Fruit fly (Drosophila melanogaster) whole organism, embryonic: ENCODE measurements around the gene Or30a.

Experiments
- Abd-B ChIP-seq: fragments of 200-800 bp; sonication (Bioruptor generic); optimal IDR thresholded peaks from 2 replicates; lab custom pipeline; 2018; ENCODE audit warnings: missing biosample characterization, mild to moderate bottlenecking, missing genetic modification characterization, moderate library complexity
- C15 ChIP-seq: fragments of 200-800 bp; sonication (Bioruptor generic); IDR thresholded peaks from 3 replicates; pipeline ENCODE4 v1.3.6; 2022; ENCODE audit warnings: missing biosample characterization, missing genetic modification characterization
- CG10274 ChIP-seq: fragments of 200-800 bp; sonication (Bioruptor generic); optimal IDR thresholded peaks from 3 replicates; lab custom pipeline; 2017; ENCODE audit warnings: missing biosample characterization, mild to moderate bottlenecking, missing genetic modification characterization
- CG12769 ChIP-seq: fragments of 200-800 bp; sonication (Bioruptor generic); optimal IDR thresholded peaks from 2 replicates; lab custom pipeline; 2019; ENCODE audit warnings: missing biosample characterization, mild to moderate bottlenecking, missing genetic modification characterization, moderate library complexity
- CG15011 ChIP-seq: fragments of 200-800 bp; sonication (Bioruptor generic); optimal IDR thresholded peaks from 3 replicates; lab custom pipeline; 2018; ENCODE audit warnings: missing biosample characterization, mild to moderate bottlenecking, missing genetic modification characterization
- CG18011 ChIP-seq: fragments of 200-800 bp; sonication (Bioruptor generic); optimal IDR thresholded peaks from 2 replicates; lab custom pipeline; 2017; ENCODE audit warnings: missing biosample characterization, missing genetic modification characterization, mild to moderate bottlenecking, moderate library complexity, missing genotype
- CG1832 ChIP-seq: fragments of 200-800 bp; sonication (Bioruptor generic); optimal IDR thresholded peaks from 2 replicates; lab custom pipeline; 2017; ENCODE audit warnings: missing biosample characterization, mild to moderate bottlenecking, missing genetic modification characterization, inconsistent platforms
- CG30431 ChIP-seq: fragments of 200-800 bp; sonication (Bioruptor generic); optimal IDR thresholded peaks from 2 replicates; lab custom pipeline; 2017; ENCODE audit warnings: missing biosample characterization, missing genetic modification characterization
- CG31224 ChIP-seq: fragments of 200-800 bp; sonication (Bioruptor generic); IDR thresholded peaks from 2 replicates; pipeline ENCODE4 v1.3.6; 2022; ENCODE audit warnings: missing biosample characterization, missing genetic modification characterization
- CG32532 ChIP-seq: fragments of 200-800 bp; sonication (Bioruptor generic); IDR thresholded peaks from 2 replicates; pipeline ENCODE4 v1.3.6; 2022; ENCODE audit warnings: missing biosample characterization, missing genetic modification characterization
- CG3281 ChIP-seq: fragments of 200-800 bp; sonication (Bioruptor generic); optimal IDR thresholded peaks from 3 replicates; lab custom pipeline; 2017; ENCODE audit warnings: missing biosample characterization, mild to moderate bottlenecking, missing genetic modification characterization
- CG3847 ChIP-seq: fragments of 200-800 bp; sonication (Bioruptor generic); IDR thresholded peaks from 2 replicates; pipeline ENCODE4 v1.3.6; 2022; ENCODE audit warnings: missing biosample characterization, missing genetic modification characterization
- CG4328 ChIP-seq: fragments of 200-800 bp; sonication (Bioruptor generic); optimal IDR thresholded peaks from 3 replicates; lab custom pipeline; 2017; ENCODE audit warnings: missing biosample characterization, missing genetic modification reagents, missing genetic modification characterization
- CG9817 ChIP-seq: fragments of 200-800 bp; sonication (Bioruptor generic); optimal IDR thresholded peaks from 2 replicates; lab custom pipeline; 2018; ENCODE audit warnings: missing biosample characterization, mild to moderate bottlenecking, missing genetic modification characterization, moderate library complexity
- Dbx ChIP-seq: fragments of 200-800 bp; sonication (Bioruptor generic); IDR thresholded peaks from 3 replicates; pipeline ENCODE4 v1.3.6; 2022; ENCODE audit warnings: missing biosample characterization, missing genetic modification characterization
- Eip74EF ChIP-seq, 2 experiments: fragments of 200-800 bp in 1 of 2; fragments of >200 bp in 1 of 2; sonication (Bioruptor generic) in 1 of 2; optimal IDR thresholded peaks; 2 replicates each; lab custom pipeline; 2017 to 2019; ENCODE audit warnings: missing biosample characterization in 2 of 2, missing genetic modification characterization in 2 of 2, mild to moderate bottlenecking in 1 of 2, moderate library complexity in 1 of 2
- H2.0 ChIP-seq: fragments of 200-800 bp; sonication (Bioruptor generic); IDR thresholded peaks from 2 replicates; pipeline ENCODE4 v1.3.6; 2022; ENCODE audit warnings: missing biosample characterization, missing genetic modification characterization
- HHEX ChIP-seq: fragments of 200-800 bp; sonication (Bioruptor generic); optimal IDR thresholded peaks from 3 replicates; lab custom pipeline; 2017; ENCODE audit warnings: missing biosample characterization, mild to moderate bottlenecking, missing genetic modification characterization, missing genetic modification reagents
- HLHmδ ChIP-seq: fragments of 200-800 bp; sonication (Bioruptor generic); optimal IDR thresholded peaks from 2 replicates; lab custom pipeline; 2018; ENCODE audit warnings: missing biosample characterization, mild to moderate bottlenecking, missing genetic modification characterization, moderate library complexity
- Hmr ChIP-seq: fragments of 200-800 bp; sonication (Bioruptor generic); optimal IDR thresholded peaks from 3 replicates; lab custom pipeline; 2017; ENCODE audit warnings: mild to moderate bottlenecking, missing biosample characterization, missing genetic modification reagents, missing genetic modification characterization
- Hmx ChIP-seq: fragments of 200-800 bp; sonication (Bioruptor generic); optimal IDR thresholded peaks from 2 replicates; lab custom pipeline; 2016; ENCODE audit warnings: missing biosample characterization, missing genetic modification characterization
- NK7.1 ChIP-seq: fragments of 200-800 bp; sonication (Bioruptor generic); optimal IDR thresholded peaks from 3 replicates; lab custom pipeline; 2016; ENCODE audit warnings: missing biosample characterization, missing genetic modification characterization
- Oli ChIP-seq: fragments of 200-800 bp; sonication (Bioruptor generic); optimal IDR thresholded peaks from 2 replicates; lab custom pipeline; 2018; ENCODE audit warnings: missing biosample characterization, mild to moderate bottlenecking, missing genetic modification characterization, moderate library complexity
- PHDP ChIP-seq: fragments of 200-800 bp; sonication (Bioruptor generic); optimal IDR thresholded peaks from 3 replicates; lab custom pipeline; 2018; ENCODE audit warnings: missing biosample characterization, mild to moderate bottlenecking, missing genetic modification characterization, moderate library complexity
- Sox100B ChIP-seq: fragments of 200-800 bp; sonication (Bioruptor generic); optimal IDR thresholded peaks from 3 replicates; lab custom pipeline; 2018; ENCODE audit warnings: missing biosample characterization, mild to moderate bottlenecking, missing genetic modification characterization
- Taf1 ChIP-seq: fragments of 200-800 bp; sonication (Bioruptor generic); IDR thresholded peaks from 2 replicates; pipeline ENCODE4 v1.3.6; 2022; ENCODE audit warnings: missing biosample characterization, missing genetic modification characterization
- Vsx1 ChIP-seq: fragments of 200-800 bp; sonication (Bioruptor generic); optimal IDR thresholded peaks from 2 replicates; lab custom pipeline; 2017; ENCODE audit warnings: missing biosample characterization, mild to moderate bottlenecking, missing genetic modification characterization, missing genetic modification reagents
- Xbp1 ChIP-seq: fragments of 200-800 bp; sonication (Bioruptor generic); optimal IDR thresholded peaks from 3 replicates; lab custom pipeline; 2016; ENCODE audit warnings: missing biosample characterization, mild to moderate bottlenecking, missing genetic modification characterization
- Xrp1 ChIP-seq: fragments of 200-800 bp; sonication (Bioruptor generic); IDR thresholded peaks from 2 replicates; pipeline ENCODE4 v1.3.6; 2022; ENCODE audit warnings: missing biosample characterization, missing genetic modification characterization
- chif ChIP-seq, 2 experiments: fragments of 200-800 bp; sonication (Bioruptor generic); optimal IDR thresholded peaks; 3 replicates each; lab custom pipeline; 2016; ENCODE audit warnings: missing biosample characterization in 2 of 2, missing genetic modification characterization in 2 of 2
- corto ChIP-seq: fragments of 200-800 bp; sonication (Bioruptor generic); optimal IDR thresholded peaks from 2 replicates; lab custom pipeline; 2016; ENCODE audit warnings: missing biosample characterization, mild to moderate bottlenecking, missing genetic modification characterization, moderate library complexity
- exex ChIP-seq: fragments of 200-800 bp; sonication (Bioruptor generic); optimal IDR thresholded peaks from 4 replicates; lab custom pipeline; 2018; ENCODE audit warnings: missing biosample characterization, mild to moderate bottlenecking, missing genetic modification characterization, moderate library complexity
- fd102C ChIP-seq: fragments of 200-800 bp; sonication (Bioruptor generic); optimal IDR thresholded peaks from 2 replicates; lab custom pipeline; 2018; ENCODE audit warnings: missing biosample characterization, mild to moderate bottlenecking, missing genetic modification characterization, moderate library complexity
- gce ChIP-seq: fragments of 200-800 bp; sonication (Bioruptor generic); IDR thresholded peaks from 3 replicates; pipeline ENCODE4 v1.3.6; 2022; ENCODE audit warnings: missing biosample characterization, missing genetic modification characterization
- inv ChIP-seq: fragments of 200-800 bp; sonication (Bioruptor generic); IDR thresholded peaks from 2 replicates; pipeline ENCODE4 v1.3.6; 2022; ENCODE audit warnings: missing biosample characterization, missing genetic modification characterization; ENCODE audit not compliant: partially characterized antibody
- jumu ChIP-seq: fragments of 200-800 bp; sonication (Bioruptor generic); optimal IDR thresholded peaks from 3 replicates; lab custom pipeline; 2016; ENCODE audit warnings: missing biosample characterization, missing genetic modification characterization
- kah ChIP-seq: fragments of 200-800 bp; sonication (Bioruptor generic); optimal IDR thresholded peaks from 2 replicates; lab custom pipeline; 2018; ENCODE audit warnings: missing biosample characterization, mild to moderate bottlenecking, missing genetic modification characterization
- klu ChIP-seq: fragments of 200-800 bp; sonication (Bioruptor generic); IDR thresholded peaks from 2 replicates; pipeline ENCODE4 v1.3.6; 2022; ENCODE audit warnings: missing biosample characterization, missing genetic modification characterization
- nmo ChIP-seq: fragments of 200-800 bp; sonication (Bioruptor generic); optimal IDR thresholded peaks from 2 replicates; lab custom pipeline; 2018; ENCODE audit warnings: missing biosample characterization, mild to moderate bottlenecking, missing genetic modification characterization, moderate library complexity
- rib ChIP-seq: fragments of 200-800 bp; sonication (Bioruptor generic); IDR thresholded peaks from 2 replicates; pipeline ENCODE4 v1.3.6; 2022; ENCODE audit warnings: missing biosample characterization, missing genetic modification characterization
- vvl ChIP-seq: fragments of 200-800 bp; sonication (Bioruptor generic); IDR thresholded peaks from 2 replicates; pipeline ENCODE4 v1.3.6; 2022; ENCODE audit warnings: missing biosample characterization, missing genetic modification characterization
- z ChIP-seq: fragments of 200-800 bp; sonication (Bioruptor generic); IDR thresholded peaks from 3 replicates; pipeline ENCODE4 v1.3.6; 2022; ENCODE audit warnings: missing biosample characterization, missing genetic modification characterization
- zen ChIP-seq: fragments of 200-800 bp; sonication (Bioruptor generic); optimal IDR thresholded peaks from 3 replicates; lab custom pipeline; 2018; ENCODE audit warnings: missing biosample characterization, mild to moderate bottlenecking, missing genetic modification characterization, moderate library complexity

Gene Or30a

DNA sequence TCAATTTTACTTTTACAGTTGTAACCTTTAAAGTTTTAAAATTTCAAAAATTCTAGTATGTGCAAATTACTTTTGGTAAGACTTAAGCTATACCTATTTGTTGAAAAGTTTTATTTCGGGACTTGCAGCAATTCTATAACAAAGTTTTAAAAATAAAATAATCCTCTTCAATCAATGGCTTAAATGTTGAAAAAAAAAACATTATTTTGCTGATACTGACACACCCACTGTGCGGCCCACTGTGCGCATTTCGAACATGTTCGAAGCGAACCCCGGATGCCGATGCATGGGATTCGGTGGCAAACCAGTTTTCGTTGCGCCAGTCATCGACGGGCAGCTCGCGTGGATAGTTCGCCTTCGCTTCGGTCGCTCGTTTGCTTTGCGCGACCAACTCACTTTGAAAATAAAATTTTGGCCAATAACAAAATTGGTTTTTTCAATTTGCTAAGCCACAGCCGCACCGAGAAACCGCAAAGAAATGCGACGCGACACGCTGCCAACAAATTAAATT lies 13.9 kb downstream of the Or30a start, which contains the start of gene CG32982 (continued):
- TF ChIP-seq Sox100B (GFP tag; lab: Kevin White, UChicago) (peak; percentile 97), klu (GFP tag; lab: Robert Waterston, UW) (peak; percentile 91; the same call in 1 of the 2 replicates), Oli (tag; lab: Kevin White, UChicago) (peak; percentile 95), HHEX (GFP tag; lab: Kevin White, UChicago) (peak; percentile 92), CG15011 (GFP tag; lab: Kevin White, UChicago) (peak; percentile 86), NK7.1 (peak; percentile 87), jumu (GFP tag; lab: Kevin White, UChicago) (peak; percentile 92), vvl (GFP tag; lab: Robert Waterston, UW) (peak; percentile 90), CG32532 (GFP tag; lab: Robert Waterston, UW) (peak; percentile 93), corto (GFP tag; lab: Kevin White, UChicago) (peak; percentile 20), Vsx1 (peak; percentile 64), CG31224 (GFP tag; lab: Robert Waterston, UW) (peak; percentile 85), C15 (peak; percentile 76; the same call in 2 of the 3 replicates), HLHmδ (GFP tag; lab: Kevin White, UChicago) (peak; percentile 87), z (GFP tag; lab: Robert Waterston, UW) (peak; percentile 64; the same call in 1 of the 3 replicates), kah (GFP tag; lab: Kevin White, UChicago) (peak; percentile 76), exex (tag; lab: Kevin White, UChicago) (peak; percentile 65), rib (GFP tag; lab: Robert Waterston, UW) (peak; percentile 90; the same call in 1 of the 2 replicates), gce (GFP tag; lab: Robert Waterston, UW) (peak; percentile 61), CG9817 (peak; percentile 92), Taf1 (GFP tag; lab: Robert Waterston, UW) (peak; percentile 80; the same call in 1 of the 2 replicates), Eip74EF (GFP tag; optimal IDR thresholded peaks at IDR 0.05; lab: Kevin White, UChicago) (peak in 1 of 2 experiments; percentile 70), PHDP (tag; lab: Kevin White, UChicago) (peak; percentile 89), CG1832 (GFP tag; lab: Kevin White, UChicago) (no peak), Hmx (GFP tag; lab: Kevin White, UChicago) (peak; percentile 82), Xbp1 (GFP tag; lab: Kevin White, UChicago) (peak; percentile 80), inv (no peak), Xrp1 (GFP tag; lab: Robert Waterston, UW) (peak; percentile 92), H2.0 (GFP tag; lab: Robert Waterston, UW) (peak; percentile 74), CG10274 (peak; percentile 79), nmo (GFP tag; lab: Kevin White, UChicago) (peak; percentile 96), fd102C (GFP tag; lab: Kevin White, UChicago) (peak; percentile 16), CG30431 (GFP tag; lab: Kevin White, UChicago) (peak; percentile 85), CG4328 (peak; percentile 91), CG12769 (tag; lab: Kevin White, UChicago) (peak; percentile 71), chif (GFP tag; optimal IDR thresholded peaks at IDR 0.05; lab: Kevin White, UChicago) (peak; percentile 85 to 91), Abd-B (GFP tag; lab: Kevin White, UChicago) (peak; percentile 92), zen (tag; lab: Kevin White, UChicago) (peak; percentile 88), CG3847 (GFP tag; lab: Robert Waterston, UW) (peak; percentile 80), CG3281 (GFP tag; lab: Kevin White, UChicago) (peak; percentile 94), Hmr (GFP tag; lab: Kevin White, UChicago) (peak; percentile 94), CG18011 (GFP tag; lab: Kevin White, UChicago) (peak; percentile 74), Dbx (GFP tag; lab: Robert Waterston, UW) (peak; percentile 93)
